Fruit fly (Drosophila melanogaster) whole organism, embryonic: Measurements from ENCODE around the gene hiro.

Experiments
- Antp ChIP-seq: fragments of 200-800 bp; sonication (Bioruptor generic); optimal IDR thresholded peaks from 3 replicates; lab custom pipeline; 2016; ENCODE audit warnings: missing biosample characterization, missing genetic modification characterization
- B-H2 ChIP-seq: fragments of 200-800 bp; sonication (Bioruptor generic); optimal IDR thresholded peaks from 2 replicates; lab custom pipeline; 2018; ENCODE audit warnings: missing biosample characterization, mild to moderate bottlenecking, missing genetic modification characterization
- BtbVII ChIP-seq: fragments of 200-800 bp; sonication (Bioruptor generic); optimal IDR thresholded peaks from 3 replicates; lab custom pipeline; 2017; ENCODE audit warnings: missing biosample characterization, mild to moderate bottlenecking, missing genetic modification characterization
- CG10209 ChIP-seq: fragments of 200-800 bp; sonication (Bioruptor generic); optimal IDR thresholded peaks from 3 replicates; lab custom pipeline; 2017; ENCODE audit warnings: missing biosample characterization, mild to moderate bottlenecking, missing genetic modification characterization, missing genetic modification reagents
- CG10274 ChIP-seq: fragments of 200-800 bp; sonication (Bioruptor generic); optimal IDR thresholded peaks from 3 replicates; lab custom pipeline; 2017; ENCODE audit warnings: missing biosample characterization, mild to moderate bottlenecking, missing genetic modification characterization
- CG10321 ChIP-seq: fragments of 200-800 bp; sonication (Bioruptor generic); IDR thresholded peaks from 2 replicates; pipeline ENCODE4 v1.3.6; 2022; ENCODE audit warnings: missing biosample characterization, missing genetic modification characterization
- CG10543 ChIP-seq: fragments of 200-800 bp; sonication (Bioruptor generic); optimal IDR thresholded peaks from 3 replicates; lab custom pipeline; 2017; ENCODE audit warnings: missing biosample characterization, mild to moderate bottlenecking, missing genetic modification characterization, moderate library complexity
- CG12236 ChIP-seq: fragments of 200-800 bp; sonication (Bioruptor generic); optimal IDR thresholded peaks from 2 replicates; lab custom pipeline; 2016; ENCODE audit warnings: missing biosample characterization, missing genetic modification characterization
- CG13123 ChIP-seq: fragments of 200-800 bp; sonication (Bioruptor generic); optimal IDR thresholded peaks from 2 replicates; lab custom pipeline; 2016; ENCODE audit warnings: missing biosample characterization, missing genetic modification characterization
- CG13287 ChIP-seq: fragments of 200-800 bp; sonication (Bioruptor generic); IDR thresholded peaks from 2 replicates; pipeline ENCODE4 v1.3.6; 2022; ENCODE audit warnings: missing biosample characterization, missing genetic modification characterization; ENCODE audit not compliant: partially characterized antibody
- CG13775 ChIP-seq: fragments of 200-800 bp; sonication (Bioruptor generic); optimal IDR thresholded peaks from 3 replicates; lab custom pipeline; 2017; ENCODE audit warnings: missing biosample characterization, mild to moderate bottlenecking, missing genetic modification characterization
- CG1647 ChIP-seq: fragments of 200-800 bp; sonication (Bioruptor generic); optimal IDR thresholded peaks from 3 replicates; lab custom pipeline; 2016; ENCODE audit warnings: missing biosample characterization, missing genetic modification characterization
- CG16779 ChIP-seq: fragments of 200-800 bp; sonication (Bioruptor generic); IDR thresholded peaks from 2 replicates; pipeline ENCODE4 v1.3.6; 2022; ENCODE audit warnings: missing biosample characterization, missing genetic modification characterization
- CG16815 ChIP-seq: fragments of 200-800 bp; sonication (Bioruptor generic); optimal IDR thresholded peaks from 3 replicates; lab custom pipeline; 2017; ENCODE audit warnings: missing biosample characterization, mild to moderate bottlenecking, missing genetic modification characterization
- CG2712 ChIP-seq: fragments of 200-800 bp; optimal IDR thresholded peaks from 3 replicates; lab custom pipeline; 2019; ENCODE audit warnings: missing biosample characterization, mild to moderate bottlenecking, missing genetic modification characterization, moderate library complexity
- CG30020 ChIP-seq: fragments of 200-800 bp; optimal IDR thresholded peaks from 2 replicates; lab custom pipeline; 2019; ENCODE audit warnings: missing biosample characterization, mild to moderate bottlenecking, missing genetic modification characterization, moderate library complexity
- CG3065 ChIP-seq: fragments of 200-800 bp; sonication (Bioruptor generic); optimal IDR thresholded peaks from 2 replicates; lab custom pipeline; 2016; ENCODE audit warnings: missing biosample characterization, missing genetic modification characterization
- CG4404 ChIP-seq: fragments of 200-800 bp; sonication (Bioruptor generic); IDR thresholded peaks from 2 replicates; pipeline ENCODE4 v1.3.6; 2022; ENCODE audit warnings: missing biosample characterization, missing genetic modification characterization
- CG4820 ChIP-seq: fragments of 200-800 bp; sonication (Bioruptor generic); optimal IDR thresholded peaks from 3 replicates; lab custom pipeline; 2016; ENCODE audit warnings: missing biosample characterization, missing genetic modification characterization
- CG4854 ChIP-seq: fragments of 200-800 bp; sonication (Bioruptor generic); optimal IDR thresholded peaks from 2 replicates; lab custom pipeline; 2016; ENCODE audit warnings: missing biosample characterization, missing genetic modification characterization, inconsistent platforms
- CG5245 ChIP-seq: fragments of 200-800 bp; sonication (Bioruptor generic); optimal IDR thresholded peaks from 3 replicates; lab custom pipeline; 2016; ENCODE audit warnings: missing biosample characterization, missing genetic modification characterization
- CG5953 ChIP-seq: fragments of 200-800 bp; sonication (Bioruptor generic); IDR thresholded peaks from 2 replicates; pipeline ENCODE4 v1.3.6; 2022; ENCODE audit warnings: missing biosample characterization, missing genetic modification characterization
- CG7271 ChIP-seq: fragments of 200-800 bp; sonication (Bioruptor generic); optimal IDR thresholded peaks from 2 replicates; lab custom pipeline; 2018; ENCODE audit warnings: missing biosample characterization, mild to moderate bottlenecking, missing genetic modification characterization, moderate library complexity
- CG9727 ChIP-seq: fragments of 200-800 bp; sonication (Bioruptor generic); optimal IDR thresholded peaks from 3 replicates; lab custom pipeline; 2017; ENCODE audit warnings: missing biosample characterization, mild to moderate bottlenecking, missing genetic modification characterization
- Dbx ChIP-seq: fragments of 200-800 bp; sonication (Bioruptor generic); IDR thresholded peaks from 3 replicates; pipeline ENCODE4 v1.3.6; 2022; ENCODE audit warnings: missing biosample characterization, missing genetic modification characterization
- Doc3 ChIP-seq: fragments of 200-800 bp; sonication (Bioruptor generic); IDR thresholded peaks from 3 replicates; pipeline ENCODE4 v1.3.6; 2022; ENCODE audit warnings: missing biosample characterization, missing genetic modification characterization; ENCODE audit not compliant: partially characterized antibody
- HLH3B ChIP-seq: fragments of 200-800 bp; sonication (Bioruptor generic); IDR thresholded peaks from 2 replicates; pipeline ENCODE4 v1.3.6; 2022; ENCODE audit warnings: missing biosample characterization, missing genetic modification characterization
- HLH54F ChIP-seq: fragments of 200-800 bp; sonication (Bioruptor generic); optimal IDR thresholded peaks from 3 replicates; lab custom pipeline; 2016; ENCODE audit warnings: missing biosample characterization, missing genetic modification characterization
- HmgZ ChIP-seq: fragments of 200-800 bp; sonication (Bioruptor generic); optimal IDR thresholded peaks from 2 replicates; lab custom pipeline; 2018; ENCODE audit warnings: missing biosample characterization, mild to moderate bottlenecking, missing genetic modification characterization
- Hr3 ChIP-seq: fragments of 200-800 bp; sonication (Bioruptor generic); optimal IDR thresholded peaks from 3 replicates; lab custom pipeline; 2016; ENCODE audit warnings: missing biosample characterization, missing genetic modification characterization
- Med ChIP-seq: fragments of 200-800 bp; sonication (Bioruptor generic); peaks from one replicate; lab custom pipeline; 2016; ENCODE audit warnings: missing biosample characterization, missing genetic modification characterization, mild to moderate bottlenecking, inconsistent platforms, moderate library complexity
- Ptx1 ChIP-seq: fragments of 200-800 bp; sonication (Bioruptor generic); IDR thresholded peaks from 2 replicates; pipeline ENCODE4 v1.3.6; 2022; ENCODE audit warnings: missing biosample characterization, missing genetic modification characterization
- Rfx ChIP-seq: fragments of 200-800 bp; sonication (Bioruptor generic); IDR thresholded peaks from 2 replicates; pipeline ENCODE4 v1.3.6; 2022; ENCODE audit warnings: missing biosample characterization, missing genetic modification characterization
- Scr ChIP-seq: fragments of 200-800 bp; sonication (Bioruptor generic); IDR thresholded peaks from 2 replicates; pipeline ENCODE4 v1.3.6; 2022; ENCODE audit warnings: missing biosample characterization, missing genetic modification characterization; ENCODE audit not compliant: partially characterized antibody
- Stat92E ChIP-seq, 3 experiments: fragments of >200 bp in 2 of 3; fragments of 200-800 bp in 1 of 3; sonication (Bioruptor generic) in 1 of 3; optimal IDR thresholded peaks; 2 replicates each; lab custom pipeline; 2017 to 2019; ENCODE audit warnings: missing biosample characterization in 3 of 3, missing genetic modification characterization in 3 of 3, mild to moderate bottlenecking in 1 of 3, moderate library complexity in 1 of 3
- Usf ChIP-seq: fragments of 200-800 bp; sonication (Bioruptor generic); optimal IDR thresholded peaks from 2 replicates; lab custom pipeline; 2017; ENCODE audit warnings: missing genotype, missing biosample characterization, missing genetic modification characterization
- ac ChIP-seq: fragments of 200-800 bp; sonication (Bioruptor generic); optimal IDR thresholded peaks from 3 replicates; lab custom pipeline; 2017; ENCODE audit warnings: missing biosample characterization, mild to moderate bottlenecking, missing genetic modification characterization
- ase ChIP-seq: fragments of 200-800 bp; sonication (Bioruptor generic); IDR thresholded peaks from 3 replicates; pipeline ENCODE4 v1.3.6; 2022; ENCODE audit warnings: missing biosample characterization, missing genetic modification characterization
- da ChIP-seq: fragments of 200-800 bp; sonication (Bioruptor generic); optimal IDR thresholded peaks from 2 replicates; lab custom pipeline; 2016; ENCODE audit warnings: missing biosample characterization, missing genetic modification characterization
- emc ChIP-seq: fragments of 200-800 bp; sonication (Bioruptor generic); optimal IDR thresholded peaks from 2 replicates; lab custom pipeline; 2016; ENCODE audit warnings: missing biosample characterization, missing genetic modification characterization
- grau ChIP-seq: fragments of 200-800 bp; optimal IDR thresholded peaks from 3 replicates; lab custom pipeline; 2019; ENCODE audit warnings: missing biosample characterization, mild to moderate bottlenecking, missing genetic modification characterization, moderate library complexity
- gsb ChIP-seq: fragments of 200-800 bp; sonication (Bioruptor generic); IDR thresholded peaks from 2 replicates; pipeline ENCODE4 v1.3.6; 2022; ENCODE audit warnings: missing biosample characterization, missing genetic modification characterization
- p53 ChIP-seq: fragments of 200-800 bp; sonication (Bioruptor generic); optimal IDR thresholded peaks from 2 replicates; lab custom pipeline; 2016; ENCODE audit warnings: missing biosample characterization, missing genetic modification characterization
- sens ChIP-seq: fragments of 200-800 bp; sonication (Bioruptor generic); peaks from one replicate; lab custom pipeline; 2016; ENCODE audit warnings: missing biosample characterization, missing genetic modification characterization
- sens-2 ChIP-seq: fragments of 200-800 bp; sonication (Bioruptor generic); IDR thresholded peaks from 2 replicates; pipeline ENCODE4 v1.3.6; 2022; ENCODE audit warnings: missing biosample characterization, missing genetic modification characterization
- sna ChIP-seq: fragments of 200-800 bp; sonication (Bioruptor generic); IDR thresholded peaks from 2 replicates; pipeline ENCODE4 v1.3.6; 2022; ENCODE audit warnings: missing biosample characterization, missing genetic modification characterization; ENCODE audit not compliant: partially characterized antibody
- ssp ChIP-seq: fragments of 200-800 bp; sonication (Bioruptor generic); IDR thresholded peaks from 2 replicates; pipeline ENCODE4 v1.3.6; 2022; ENCODE audit warnings: missing biosample characterization, missing genetic modification characterization
- tgo ChIP-seq: fragments of 200-800 bp; sonication (Bioruptor generic); IDR thresholded peaks from 3 replicates; pipeline ENCODE4 v1.3.6; 2022; ENCODE audit warnings: missing biosample characterization, missing genetic modification characterization
- toy ChIP-seq: fragments of 200-800 bp; sonication (Bioruptor generic); IDR thresholded peaks from 2 replicates; pipeline ENCODE4 v1.3.6; 2022; ENCODE audit warnings: missing biosample characterization, missing genetic modification characterization
- unc-4 ChIP-seq: fragments of 200-800 bp; sonication (Bioruptor generic); IDR thresholded peaks from 2 replicates; pipeline ENCODE4 v1.3.6; 2022; ENCODE audit warnings: missing biosample characterization, missing genetic modification characterization; ENCODE audit not compliant: partially characterized antibody
- usp ChIP-seq: fragments of >200 bp; optimal IDR thresholded peaks from 2 replicates; lab custom pipeline; 2017; ENCODE audit warnings: missing biosample characterization, missing genetic modification characterization

hiro gene

dm6 chr3L:681793-682369 is 5.9 kb downstream of the hiro start (continued):
- TF ChIP-seq Scr (GFP tag; lab: Robert Waterston, UW) (peak; percentile 47), sens-2 (GFP tag; lab: Robert Waterston, UW) (no peak), CG3065 (GFP tag; lab: Kevin White, UChicago) (no peak), sna (GFP tag; lab: Robert Waterston, UW) (peak; percentile 17; the same call in 1 of the 2 replicates), Dbx (GFP tag; lab: Robert Waterston, UW) (peak; percentile 17; the same call in 1 of the 3 replicates), toy (GFP tag; lab: Robert Waterston, UW) (no peak), grau (tag; lab: Kevin White, UChicago) (peak; percentile 39), unc-4 (GFP tag; lab: Robert Waterston, UW) (no peak; the same call in 1 of the 2 replicates), CG5245 (GFP tag; lab: Kevin White, UChicago) (no peak), emc (no peak), CG2712 (peak; percentile 32), CG16779 (no peak), HLH3B (GFP tag; lab: Robert Waterston, UW) (no peak), CG7271 (tag; lab: Kevin White, UChicago) (peak; percentile 19), sens (peak; percentile 89), CG4404 (GFP tag; lab: Robert Waterston, UW) (0 out of 2 replicates have a peak, but pooled peaks have one; percentile 18), HmgZ (tag; lab: Kevin White, UChicago) (peak; percentile 68), tgo (GFP tag; lab: Robert Waterston, UW) (no peak), CG12236 (GFP tag; lab: Kevin White, UChicago) (no peak), CG10321 (GFP tag; lab: Robert Waterston, UW) (no peak), p53 (GFP tag; lab: Kevin White, UChicago) (no peak), Rfx (GFP tag; lab: Robert Waterston, UW) (peak; percentile 45), HLH54F (GFP tag; lab: Kevin White, UChicago) (peak; percentile 26), ssp (no peak), BtbVII (GFP tag; lab: Kevin White, UChicago) (peak; percentile 45), CG13775 (no peak), ac (GFP tag; lab: Kevin White, UChicago) (no peak), B-H2 (GFP tag; lab: Kevin White, UChicago) (peak; percentile 82), CG4820 (GFP tag; lab: Kevin White, UChicago) (no peak), Doc3 (GFP tag; lab: Robert Waterston, UW) (0 out of 3 replicates have a peak, but pooled peaks have one; percentile 20), usp (GFP tag; lab: Kevin White, UChicago) (no peak), Med (GFP tag; lab: Kevin White, UChicago) (peak; percentile 96), Hr3 (GFP tag; lab: Kevin White, UChicago) (no peak), CG10209 (GFP tag; lab: Kevin White, UChicago) (peak; percentile 28), Ptx1 (GFP tag; lab: Robert Waterston, UW) (no peak), CG16815 (GFP tag; lab: Kevin White, UChicago) (no peak), CG5953 (no peak), Antp (GFP tag; lab: Kevin White, UChicago) (peak; percentile 29), Usf (GFP tag; lab: Kevin White, UChicago) (no peak), CG13123 (GFP tag; lab: Kevin White, UChicago) (no peak), CG10543 (GFP tag; lab: Kevin White, UChicago) (peak; percentile 67), da (GFP tag; lab: Kevin White, UChicago) (peak; percentile 7), CG30020 (tag; lab: Kevin White, UChicago) (peak; percentile 10), CG1647 (GFP tag; lab: Kevin White, UChicago) (peak; percentile 9), gsb (GFP tag; lab: Robert Waterston, UW) (no peak), Stat92E (GFP tag; optimal IDR thresholded peaks at IDR 0.05; lab: Kevin White, UChicago) (peak in 1 of 3 experiments; percentile 27), CG9727 (peak; percentile 19), CG13287 (GFP tag; lab: Robert Waterston, UW) (peak; percentile 48; the same call in 1 of the 2 replicates), CG4854 (peak; percentile 31), ase (GFP tag; lab: Robert Waterston, UW) (no peak), CG10274 (GFP tag; lab: Kevin White, UChicago) (no peak)
